Fruit fly (Drosophila melanogaster) whole organism, embryonic: ENCODE data around the gene CG4955.
A peak's percentile ranks its signal among the peaks of the same experiment; 100 is the strongest.

Experiments used
- Atf6 ChIP-seq: fragments of 200-800 bp; sonication (Bioruptor generic); IDR thresholded peaks from 2 replicates; pipeline ENCODE4 v1.3.6; 2022; ENCODE audit warnings: missing biosample characterization, missing genetic modification characterization
- CG10462 ChIP-seq: fragments of 200-800 bp; sonication (Bioruptor generic); optimal IDR thresholded peaks from 2 replicates; lab custom pipeline; 2016; ENCODE audit warnings: missing biosample characterization, missing genetic modification characterization
- CG13424 ChIP-seq: fragments of 200-800 bp; sonication (Bioruptor generic); optimal IDR thresholded peaks from 2 replicates; lab custom pipeline; 2019; ENCODE audit warnings: missing biosample characterization, mild to moderate bottlenecking, missing genetic modification characterization, moderate library complexity
- CG13894 ChIP-seq: fragments of 200-800 bp; sonication (Bioruptor generic); optimal IDR thresholded peaks from 3 replicates; lab custom pipeline; 2018; ENCODE audit warnings: missing biosample characterization, mild to moderate bottlenecking, missing genetic modification characterization, moderate library complexity
- CG14014 ChIP-seq: fragments of 200-800 bp; sonication (Bioruptor generic); IDR thresholded peaks from 2 replicates; pipeline ENCODE4 v1.3.6; 2022; ENCODE audit warnings: missing biosample characterization, missing genetic modification characterization
- CG14050 ChIP-seq: fragments of 200-800 bp; sonication (Bioruptor generic); IDR thresholded peaks from 3 replicates; pipeline ENCODE4 v1.3.6; 2022; ENCODE audit warnings: missing biosample characterization, missing genetic modification characterization
- CG1603 ChIP-seq: fragments of 200-800 bp; sonication (Bioruptor generic); optimal IDR thresholded peaks from 2 replicates; lab custom pipeline; 2019; ENCODE audit warnings: missing biosample characterization, mild to moderate bottlenecking, missing genetic modification characterization, moderate library complexity
- CG16813 ChIP-seq: fragments of 200-800 bp; sonication (Bioruptor generic); IDR thresholded peaks from 3 replicates; pipeline ENCODE4 v1.3.6; 2022; ENCODE audit warnings: missing biosample characterization, missing genetic modification characterization; ENCODE audit not compliant: partially characterized antibody
- CG16815 ChIP-seq: fragments of 200-800 bp; sonication (Bioruptor generic); optimal IDR thresholded peaks from 3 replicates; lab custom pipeline; 2017; ENCODE audit warnings: missing biosample characterization, mild to moderate bottlenecking, missing genetic modification characterization
- CG17829 ChIP-seq: fragments of 200-800 bp; optimal IDR thresholded peaks from 2 replicates; lab custom pipeline; 2019; ENCODE audit warnings: missing biosample characterization, mild to moderate bottlenecking, missing genetic modification characterization, moderate library complexity
- CG2678 ChIP-seq: fragments of 200-800 bp; sonication (Bioruptor generic); optimal IDR thresholded peaks from 3 replicates; lab custom pipeline; 2019; ENCODE audit warnings: missing biosample characterization, mild to moderate bottlenecking, missing genetic modification characterization, moderate library complexity
- CG32532 ChIP-seq: fragments of 200-800 bp; sonication (Bioruptor generic); IDR thresholded peaks from 2 replicates; pipeline ENCODE4 v1.3.6; 2022; ENCODE audit warnings: missing biosample characterization, missing genetic modification characterization
- CG32767 ChIP-seq: fragments of 200-800 bp; sonication (Bioruptor generic); IDR thresholded peaks from 2 replicates; pipeline ENCODE4 v1.3.6; 2022; ENCODE audit warnings: missing biosample characterization, missing genetic modification characterization
- CG3407 ChIP-seq: fragments of 200-800 bp; sonication (Bioruptor generic); optimal IDR thresholded peaks from 2 replicates; lab custom pipeline; 2018; ENCODE audit warnings: missing biosample characterization, mild to moderate bottlenecking, missing genetic modification characterization
- CG34224 ChIP-seq: fragments of 200-800 bp; sonication (Bioruptor generic); IDR thresholded peaks from 3 replicates; pipeline ENCODE4 v1.3.6; 2022; ENCODE audit warnings: missing biosample characterization, missing genetic modification characterization; ENCODE audit not compliant: partially characterized antibody
- CG3995 ChIP-seq: fragments of 200-800 bp; sonication (Bioruptor generic); optimal IDR thresholded peaks from 3 replicates; lab custom pipeline; 2016; ENCODE audit warnings: missing biosample characterization, missing genetic modification characterization
- CG7963 ChIP-seq: fragments of 200-800 bp; sonication (Bioruptor generic); IDR thresholded peaks from 3 replicates; pipeline ENCODE4 v1.3.6; 2022; ENCODE audit warnings: missing biosample characterization, missing genetic modification characterization; ENCODE audit not compliant: partially characterized antibody
- D19A ChIP-seq: fragments of 200-800 bp; optimal IDR thresholded peaks from 3 replicates; lab custom pipeline; 2019; ENCODE audit warnings: missing biosample characterization, mild to moderate bottlenecking, missing genetic modification characterization, moderate library complexity
- Dbx ChIP-seq: fragments of 200-800 bp; sonication (Bioruptor generic); IDR thresholded peaks from 3 replicates; pipeline ENCODE4 v1.3.6; 2022; ENCODE audit warnings: missing biosample characterization, missing genetic modification characterization
- Doc3 ChIP-seq: fragments of 200-800 bp; sonication (Bioruptor generic); IDR thresholded peaks from 3 replicates; pipeline ENCODE4 v1.3.6; 2022; ENCODE audit warnings: missing biosample characterization, missing genetic modification characterization; ENCODE audit not compliant: partially characterized antibody
- Dref ChIP-seq: fragments of 200-800 bp; sonication (Bioruptor generic); IDR thresholded peaks from 2 replicates; pipeline ENCODE4 v1.3.6; 2022; ENCODE audit warnings: missing biosample characterization, missing genetic modification characterization
- E2f2 ChIP-seq: fragments of 200-800 bp; sonication (Bioruptor generic); IDR thresholded peaks from 2 replicates; pipeline ENCODE4 v1.3.6; 2022; ENCODE audit warnings: missing biosample characterization, missing genetic modification characterization
- ERR ChIP-seq: fragments of 200-800 bp; sonication (Bioruptor generic); optimal IDR thresholded peaks from 2 replicates; lab custom pipeline; 2016; ENCODE audit warnings: missing biosample characterization, missing genetic modification characterization
- Lhr ChIP-seq: fragments of 200-800 bp; sonication (Bioruptor generic); optimal IDR thresholded peaks from 3 replicates; lab custom pipeline; 2017; ENCODE audit warnings: mild to moderate bottlenecking, missing biosample characterization, missing genetic modification reagents, missing genetic modification characterization
- NfI ChIP-seq: fragments of 200-800 bp; sonication (Bioruptor generic); optimal IDR thresholded peaks from 3 replicates; lab custom pipeline; 2018; ENCODE audit warnings: missing biosample characterization, mild to moderate bottlenecking, missing genetic modification characterization, moderate library complexity
- Opbp ChIP-seq: fragments of 200-800 bp; sonication (Bioruptor generic); IDR thresholded peaks from 3 replicates; pipeline ENCODE4 v1.3.6; 2022; ENCODE audit warnings: missing biosample characterization, missing genetic modification characterization; ENCODE audit not compliant: partially characterized antibody
- Optix ChIP-seq: fragments of 200-800 bp; sonication (Bioruptor generic); IDR thresholded peaks from 3 replicates; pipeline ENCODE4 v1.3.6; 2022; ENCODE audit warnings: missing biosample characterization, missing genetic modification characterization
- Ptx1 ChIP-seq: fragments of 200-800 bp; sonication (Bioruptor generic); IDR thresholded peaks from 2 replicates; pipeline ENCODE4 v1.3.6; 2022; ENCODE audit warnings: missing biosample characterization, missing genetic modification characterization
- Rfx ChIP-seq: fragments of 200-800 bp; sonication (Bioruptor generic); IDR thresholded peaks from 2 replicates; pipeline ENCODE4 v1.3.6; 2022; ENCODE audit warnings: missing biosample characterization, missing genetic modification characterization
- Six4 ChIP-seq: fragments of 200-800 bp; sonication (Bioruptor generic); optimal IDR thresholded peaks from 2 replicates; lab custom pipeline; 2016; ENCODE audit warnings: missing biosample characterization, missing genetic modification characterization
- Sry-δ ChIP-seq: fragments of 200-800 bp; sonication (Bioruptor generic); optimal IDR thresholded peaks from 2 replicates; lab custom pipeline; 2016; ENCODE audit warnings: missing biosample characterization, missing genetic modification characterization
- Ssrp ChIP-seq: fragments of 200-800 bp; sonication (Bioruptor generic); optimal IDR thresholded peaks from 2 replicates; lab custom pipeline; 2018; ENCODE audit warnings: missing biosample characterization, mild to moderate bottlenecking, missing genetic modification characterization, moderate library complexity
- TFAM ChIP-seq: fragments of 200-800 bp; sonication (Bioruptor generic); optimal IDR thresholded peaks from 2 replicates; lab custom pipeline; 2017; ENCODE audit warnings: missing biosample characterization, missing genetic modification characterization, inconsistent platforms
- Taf1 ChIP-seq: fragments of 200-800 bp; sonication (Bioruptor generic); IDR thresholded peaks from 2 replicates; pipeline ENCODE4 v1.3.6; 2022; ENCODE audit warnings: missing biosample characterization, missing genetic modification characterization
- ato ChIP-seq: fragments of 200-800 bp; sonication (Bioruptor generic); IDR thresholded peaks from 2 replicates; pipeline ENCODE4 v1.3.6; 2022; ENCODE audit warnings: missing biosample characterization, missing genetic modification characterization; ENCODE audit not compliant: partially characterized antibody
- bsh ChIP-seq, 2 experiments: fragments of 200-800 bp; sonication (Bioruptor generic); optimal IDR thresholded peaks; 2 replicates each; lab custom pipeline; 2017 to 2018; ENCODE audit warnings: mild to moderate bottlenecking in 2 of 2, missing biosample characterization in 2 of 2, missing genetic modification characterization in 2 of 2, moderate library complexity in 1 of 2
- chif ChIP-seq, 2 experiments: fragments of 200-800 bp; sonication (Bioruptor generic); optimal IDR thresholded peaks; 3 replicates each; lab custom pipeline; 2016; ENCODE audit warnings: missing biosample characterization in 2 of 2, missing genetic modification characterization in 2 of 2
- corto ChIP-seq: fragments of 200-800 bp; sonication (Bioruptor generic); optimal IDR thresholded peaks from 2 replicates; lab custom pipeline; 2016; ENCODE audit warnings: missing biosample characterization, mild to moderate bottlenecking, missing genetic modification characterization, moderate library complexity
- crc ChIP-seq: fragments of 200-800 bp; sonication (Bioruptor generic); optimal IDR thresholded peaks from 2 replicates; lab custom pipeline; 2016; ENCODE audit warnings: missing biosample characterization, missing genetic modification characterization
- dati ChIP-seq: fragments of 200-800 bp; sonication (Bioruptor generic); IDR thresholded peaks from 2 replicates; pipeline ENCODE4 v1.3.6; 2022; ENCODE audit warnings: missing biosample characterization, missing genetic modification characterization
- hbn ChIP-seq: fragments of 200-800 bp; sonication (Bioruptor generic); IDR thresholded peaks from 2 replicates; pipeline ENCODE4 v1.3.6; 2022; ENCODE audit warnings: missing biosample characterization, missing genetic modification characterization; ENCODE audit not compliant: partially characterized antibody
- her ChIP-seq: fragments of 200-800 bp; sonication (Bioruptor generic); optimal IDR thresholded peaks from 2 replicates; lab custom pipeline; 2016; ENCODE audit warnings: missing biosample characterization, missing genetic modification characterization
- otp ChIP-seq: fragments of 200-800 bp; sonication (Bioruptor generic); IDR thresholded peaks from 3 replicates; pipeline ENCODE4, ENCODE4 v1.3.6; 2022; ENCODE audit warnings: missing biosample characterization, missing genetic modification characterization
- pan ChIP-seq, 4 experiments: fragments of >200 bp in 3 of 4; fragments of 200-800 bp in 1 of 4; sonication (Bioruptor generic) in 1 of 4; optimal IDR thresholded peaks in 3 of 4; IDR thresholded peaks in 1 of 4; 2 replicates each; pipeline versions ENCODE4 v1.3.6 to Lab custom; 2017 to 2022; ENCODE audit warnings: missing biosample characterization in 2 of 4, missing genetic modification characterization in 2 of 4, mixed read lengths in 1 of 4
- sens ChIP-seq: fragments of 200-800 bp; sonication (Bioruptor generic); peaks from one replicate; lab custom pipeline; 2016; ENCODE audit warnings: missing biosample characterization, missing genetic modification characterization
- twi ChIP-seq: fragments of 200-800 bp; optimal IDR thresholded peaks from 2 replicates; lab custom pipeline; 2019; ENCODE audit warnings: missing biosample characterization, mild to moderate bottlenecking, missing genetic modification characterization, moderate library complexity
- vnd ChIP-seq: fragments of 200-800 bp; sonication (Bioruptor generic); IDR thresholded peaks from 3 replicates; pipeline ENCODE4 v1.3.6; 2022; ENCODE audit warnings: missing biosample characterization, missing genetic modification characterization; ENCODE audit not compliant: partially characterized antibody

Gene CG4955

DNA sequence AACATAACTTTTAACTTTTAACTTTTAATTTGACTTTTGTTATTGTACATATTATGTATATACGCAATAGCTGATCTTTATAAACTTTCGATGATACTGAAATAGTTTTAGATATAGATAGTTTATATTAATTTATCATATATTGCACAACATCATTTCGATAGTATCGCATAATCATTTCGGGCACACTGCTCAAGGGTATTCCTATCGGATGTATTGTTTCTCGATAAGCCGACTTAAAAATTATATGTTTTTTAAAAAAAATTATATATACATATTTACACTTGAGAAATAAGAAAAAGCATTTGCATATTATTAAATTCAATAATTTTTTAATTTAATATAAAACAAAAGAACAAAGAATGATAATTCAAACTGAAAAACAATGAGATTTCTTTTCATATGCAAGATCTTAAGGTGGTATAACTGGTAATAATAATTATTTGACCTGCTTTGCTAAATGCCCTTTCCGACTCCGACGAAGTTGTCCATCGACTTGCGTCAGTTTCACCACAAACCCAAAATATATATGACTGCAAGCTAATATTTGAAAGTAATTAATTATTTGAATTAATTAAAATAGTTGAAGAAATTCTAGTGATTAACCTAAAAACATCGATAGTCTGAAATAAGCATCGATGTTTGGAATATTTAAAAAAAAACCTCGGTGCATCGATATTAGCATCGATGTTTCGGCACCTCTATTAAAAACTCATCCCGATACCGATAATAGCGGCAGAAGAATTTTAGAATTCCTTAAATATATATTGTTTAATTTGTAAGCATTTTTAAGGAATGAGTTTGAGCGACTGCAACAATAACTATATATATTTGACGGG is 2.9 kb upstream of the CG4955 start, which contains the start of gene CG4949 (continued):
- TF ChIP-seq otp (GFP tag; lab: Robert Waterston, UW) (no peak), CG3995 (peak; percentile 76), Six4 (GFP tag; lab: Kevin White, UChicago) (no peak), twi (tag; lab: Kevin White, UChicago) (no peak), CG10462 (GFP tag; lab: Kevin White, UChicago) (no peak), chif (GFP tag; optimal IDR thresholded peaks at IDR 0.05; lab: Kevin White, UChicago) (no peak), Doc3 (peak; percentile 77), pan (optimal IDR thresholded peaks at IDR 0.05; lab: Kevin White, UChicago) (no peak), pan (GFP tag; optimal IDR thresholded peaks at IDR 0.05 in 1 of 2, IDR thresholded peaks at IDR 0.05 in 1 of 2) (peak in 1 of 2 experiments; percentile 18), Ptx1 (GFP tag; lab: Robert Waterston, UW) (0 out of 2 replicates have a peak, but pooled peaks have one; percentile 21), sens (peak; percentile 60), Taf1 (GFP tag; lab: Robert Waterston, UW) (no peak), CG13894 (tag; lab: Kevin White, UChicago) (no peak), CG16815 (GFP tag; lab: Kevin White, UChicago) (no peak), Opbp (GFP tag; lab: Robert Waterston, UW) (peak; percentile 91), NfI (GFP tag; lab: Kevin White, UChicago) (peak; percentile 13), CG32767 (GFP tag; lab: Robert Waterston, UW) (no peak), ato (GFP tag; lab: Robert Waterston, UW) (peak; percentile 87), ERR (no peak), TFAM (GFP tag; lab: Kevin White, UChicago) (no peak), corto (no peak), bsh (GFP tag; optimal IDR thresholded peaks at IDR 0.05; lab: Kevin White, UChicago) (peak in 1 of 2 experiments; percentile 8), CG34224 (GFP tag; lab: Robert Waterston, UW) (peak; percentile 78), CG14014 (GFP tag; lab: Robert Waterston, UW) (peak; percentile 5; the same call in 1 of the 2 replicates), Dref (GFP tag; lab: Robert Waterston, UW) (peak; percentile 91), CG17829 (peak; percentile 8), hbn (GFP tag; lab: Robert Waterston, UW) (peak; percentile 86), CG1603 (tag; lab: Kevin White, UChicago) (no peak), Atf6 (GFP tag; lab: Robert Waterston, UW) (no peak), CG14050 (GFP tag; lab: Robert Waterston, UW) (no peak), her (GFP tag; lab: Kevin White, UChicago) (no peak), CG2678 (no peak), Sry-δ (GFP tag; lab: Kevin White, UChicago) (peak; percentile 74), D19A (tag; lab: Kevin White, UChicago) (peak; percentile 13), vnd (GFP tag; lab: Robert Waterston, UW) (peak; percentile 84), Optix (GFP tag; lab: Robert Waterston, UW) (no peak), dati (GFP tag; lab: Robert Waterston, UW) (no peak), Lhr (no peak), CG32532 (GFP tag; lab: Robert Waterston, UW) (peak; percentile 26; the same call in 1 of the 2 replicates), CG16813 (GFP tag; lab: Robert Waterston, UW) (peak; percentile 88), CG13424 (tag; lab: Kevin White, UChicago) (peak; percentile 14), Rfx (GFP tag; lab: Robert Waterston, UW) (no peak; the same call in 1 of the 2 replicates), crc (GFP tag; lab: Kevin White, UChicago) (no peak), Dbx (no peak), CG3407 (no peak), E2f2 (GFP tag; lab: Robert Waterston, UW) (peak; percentile 17; the same call in 1 of the 2 replicates), CG7963 (GFP tag; lab: Robert Waterston, UW) (peak; percentile 93), Ssrp (tag; lab: Kevin White, UChicago) (peak; percentile 7)
- TF ChIP-seq, all 482 proteins: peak for 94
